Fruit fly (Drosophila melanogaster) whole organism, embryonic: ENCODE results near the gene CG17154.

Source experiments
- Asciz ChIP-seq: fragments of 200-800 bp; sonication (Bioruptor generic); optimal IDR thresholded peaks from 2 replicates; lab custom pipeline; 2017; ENCODE audit warnings: missing biosample characterization, mild to moderate bottlenecking, missing genetic modification characterization, missing genetic modification reagents
- Awh ChIP-seq: fragments of 200-800 bp; sonication (Bioruptor generic); IDR thresholded peaks from 2 replicates; pipeline ENCODE4, ENCODE4 v1.3.6; 2022; ENCODE audit warnings: missing biosample characterization, missing genetic modification characterization
- Blimp-1 ChIP-seq: fragments of 200-800 bp; sonication (Bioruptor generic); optimal IDR thresholded peaks from 3 replicates; lab custom pipeline; 2018; ENCODE audit warnings: missing biosample characterization, missing genetic modification characterization, mild to moderate bottlenecking, moderate library complexity, missing genetic modification reagents
- CG10209 ChIP-seq: fragments of 200-800 bp; sonication (Bioruptor generic); optimal IDR thresholded peaks from 3 replicates; lab custom pipeline; 2017; ENCODE audit warnings: missing biosample characterization, mild to moderate bottlenecking, missing genetic modification characterization, missing genetic modification reagents
- CG11695 ChIP-seq: fragments of 200-800 bp; sonication (Bioruptor generic); IDR thresholded peaks from 3 replicates; pipeline ENCODE4 v1.3.6; 2022; ENCODE audit warnings: missing biosample characterization, missing genetic modification characterization
- CG14441 ChIP-seq: fragments of 200-800 bp; sonication (Bioruptor generic); IDR thresholded peaks from 2 replicates; pipeline ENCODE4 v1.3.6; 2022; ENCODE audit warnings: missing biosample characterization, missing genetic modification characterization
- CG15514 ChIP-seq: fragments of 200-800 bp; sonication (Bioruptor generic); optimal IDR thresholded peaks from 3 replicates; lab custom pipeline; 2017; ENCODE audit warnings: missing biosample characterization, missing genetic modification characterization, mild to moderate bottlenecking, moderate library complexity, missing genetic modification reagents
- CG15601 ChIP-seq: fragments of 200-800 bp; sonication (Bioruptor generic); optimal IDR thresholded peaks from 3 replicates; lab custom pipeline; 2019; ENCODE audit warnings: missing biosample characterization, mild to moderate bottlenecking, missing genetic modification characterization, moderate library complexity
- CG1647 ChIP-seq: fragments of 200-800 bp; sonication (Bioruptor generic); optimal IDR thresholded peaks from 3 replicates; lab custom pipeline; 2016; ENCODE audit warnings: missing biosample characterization, missing genetic modification characterization
- CG17568 ChIP-seq: fragments of 200-800 bp; sonication (Bioruptor generic); optimal IDR thresholded peaks from 2 replicates; lab custom pipeline; 2018; ENCODE audit warnings: missing biosample characterization, mild to moderate bottlenecking, missing genetic modification characterization, moderate library complexity
- CG18262 ChIP-seq: fragments of 200-800 bp; optimal IDR thresholded peaks from 3 replicates; lab custom pipeline; 2019; ENCODE audit warnings: missing biosample characterization, mild to moderate bottlenecking, missing genetic modification characterization, moderate library complexity
- CG18599 ChIP-seq: fragments of 200-800 bp; sonication (Bioruptor generic); optimal IDR thresholded peaks from 3 replicates; lab custom pipeline; 2017; ENCODE audit warnings: missing biosample characterization, missing genetic modification characterization, mild to moderate bottlenecking, moderate library complexity, missing genetic modification reagents
- CG18764 ChIP-seq: fragments of 200-800 bp; sonication (Bioruptor generic); optimal IDR thresholded peaks from 3 replicates; lab custom pipeline; 2016; ENCODE audit warnings: missing biosample characterization, missing genetic modification characterization
- CG2120 ChIP-seq: fragments of 200-800 bp; sonication (Bioruptor generic); optimal IDR thresholded peaks from 3 replicates; lab custom pipeline; 2016; ENCODE audit warnings: missing biosample characterization, missing genetic modification characterization
- CG31365 ChIP-seq: fragments of 200-800 bp; sonication (Bioruptor generic); optimal IDR thresholded peaks from 2 replicates; lab custom pipeline; 2018; ENCODE audit warnings: missing biosample characterization, mild to moderate bottlenecking, missing genetic modification characterization
- CG31441 ChIP-seq: fragments of 200-800 bp; sonication (Bioruptor generic); IDR thresholded peaks from 2 replicates; pipeline ENCODE4 v1.3.6; 2022; ENCODE audit warnings: missing biosample characterization, missing genetic modification characterization
- CG3281 ChIP-seq: fragments of 200-800 bp; sonication (Bioruptor generic); optimal IDR thresholded peaks from 3 replicates; lab custom pipeline; 2017; ENCODE audit warnings: missing biosample characterization, mild to moderate bottlenecking, missing genetic modification characterization
- CG34422 ChIP-seq: fragments of 200-800 bp; sonication (Bioruptor generic); IDR thresholded peaks from 3 replicates; pipeline ENCODE4 v1.3.6; 2022; ENCODE audit warnings: missing biosample characterization, missing genetic modification characterization
- CG3995 ChIP-seq: fragments of 200-800 bp; sonication (Bioruptor generic); optimal IDR thresholded peaks from 3 replicates; lab custom pipeline; 2016; ENCODE audit warnings: missing biosample characterization, missing genetic modification characterization
- CG5180 ChIP-seq: fragments of 200-800 bp; sonication (Bioruptor generic); optimal IDR thresholded peaks from 3 replicates; lab custom pipeline; 2017; ENCODE audit warnings: missing biosample characterization, missing genetic modification characterization, mild to moderate bottlenecking, moderate library complexity, missing genetic modification reagents
- CG6689 ChIP-seq: fragments of 200-800 bp; sonication (Bioruptor generic); IDR thresholded peaks from 2 replicates; pipeline ENCODE4 v1.3.6; 2022; ENCODE audit warnings: missing biosample characterization, missing genetic modification characterization
- CG8290 ChIP-seq, 3 experiments: fragments of 200-800 bp; sonication (Bioruptor generic); optimal IDR thresholded peaks; 2 replicates each; lab custom pipeline; 2016 to 2019; ENCODE audit warnings: missing biosample characterization in 3 of 3, missing genetic modification characterization in 3 of 3, mild to moderate bottlenecking in 2 of 3, moderate library complexity in 1 of 3
- D19B ChIP-seq: fragments of 200-800 bp; sonication (Bioruptor generic); optimal IDR thresholded peaks from 2 replicates; lab custom pipeline; 2017; ENCODE audit warnings: missing biosample characterization, mild to moderate bottlenecking, missing genetic modification characterization
- Deaf1 ChIP-seq: fragments of 200-800 bp; optimal IDR thresholded peaks from 3 replicates; lab custom pipeline; 2019; ENCODE audit warnings: missing biosample characterization, mild to moderate bottlenecking, missing genetic modification characterization, moderate library complexity
- Gug ChIP-seq: fragments of 200-800 bp; sonication (Bioruptor generic); IDR thresholded peaks from 4 replicates; pipeline ENCODE4 v1.3.6; 2022; ENCODE audit warnings: missing biosample characterization, missing genetic modification characterization
- HLH3B ChIP-seq: fragments of 200-800 bp; sonication (Bioruptor generic); IDR thresholded peaks from 2 replicates; pipeline ENCODE4 v1.3.6; 2022; ENCODE audit warnings: missing biosample characterization, missing genetic modification characterization
- Hey ChIP-seq: fragments of 200-800 bp; sonication (Bioruptor generic); optimal IDR thresholded peaks from 3 replicates; lab custom pipeline; 2018; ENCODE audit warnings: missing biosample characterization, mild to moderate bottlenecking, missing genetic modification characterization
- Meics ChIP-seq: fragments of 200-800 bp; sonication (Bioruptor generic); optimal IDR thresholded peaks from 2 replicates; lab custom pipeline; 2017; ENCODE audit warnings: missing biosample characterization, mild to moderate bottlenecking, missing genetic modification characterization
- NFAT ChIP-seq: fragments of 200-800 bp; sonication (Bioruptor generic); IDR thresholded peaks from 2 replicates; pipeline ENCODE4 v1.3.6; 2022; ENCODE audit warnings: missing biosample characterization, missing genetic modification characterization
- Optix ChIP-seq: fragments of 200-800 bp; sonication (Bioruptor generic); IDR thresholded peaks from 3 replicates; pipeline ENCODE4 v1.3.6; 2022; ENCODE audit warnings: missing biosample characterization, missing genetic modification characterization
- PHDP ChIP-seq: fragments of 200-800 bp; sonication (Bioruptor generic); optimal IDR thresholded peaks from 3 replicates; lab custom pipeline; 2018; ENCODE audit warnings: missing biosample characterization, mild to moderate bottlenecking, missing genetic modification characterization, moderate library complexity
- Sox100B ChIP-seq: fragments of 200-800 bp; sonication (Bioruptor generic); optimal IDR thresholded peaks from 3 replicates; lab custom pipeline; 2018; ENCODE audit warnings: missing biosample characterization, mild to moderate bottlenecking, missing genetic modification characterization
- Usf ChIP-seq: fragments of 200-800 bp; sonication (Bioruptor generic); optimal IDR thresholded peaks from 2 replicates; lab custom pipeline; 2017; ENCODE audit warnings: missing genotype, missing biosample characterization, missing genetic modification characterization
- bsh ChIP-seq, 2 experiments: fragments of 200-800 bp; sonication (Bioruptor generic); optimal IDR thresholded peaks; 2 replicates each; lab custom pipeline; 2017 to 2018; ENCODE audit warnings: mild to moderate bottlenecking in 2 of 2, missing biosample characterization in 2 of 2, missing genetic modification characterization in 2 of 2, moderate library complexity in 1 of 2
- cg ChIP-seq: fragments of 200-800 bp; sonication (Bioruptor generic); optimal IDR thresholded peaks from 3 replicates; lab custom pipeline; 2019; ENCODE audit warnings: missing biosample characterization, mild to moderate bottlenecking, missing genetic modification characterization, moderate library complexity
- chm ChIP-seq: fragments of 200-800 bp; sonication (Bioruptor generic); IDR thresholded peaks from 2 replicates; pipeline ENCODE4 v1.3.6; 2022; ENCODE audit warnings: missing biosample characterization, missing genetic modification characterization
- ci ChIP-seq: fragments of 200-800 bp; sonication (Bioruptor generic); IDR thresholded peaks from 3 replicates; pipeline ENCODE4 v1.3.6; 2022; ENCODE audit warnings: missing biosample characterization, missing genetic modification characterization
- cwo ChIP-seq: fragments of 200-800 bp; sonication (Bioruptor generic); optimal IDR thresholded peaks from 3 replicates; lab custom pipeline; 2017; ENCODE audit warnings: missing biosample characterization, missing genetic modification characterization, mild to moderate bottlenecking, moderate library complexity, missing genetic modification reagents
- exex ChIP-seq: fragments of 200-800 bp; sonication (Bioruptor generic); optimal IDR thresholded peaks from 4 replicates; lab custom pipeline; 2018; ENCODE audit warnings: missing biosample characterization, mild to moderate bottlenecking, missing genetic modification characterization, moderate library complexity
- gt ChIP-seq: fragments of 200-800 bp; sonication (Bioruptor generic); IDR thresholded peaks from 2 replicates; pipeline ENCODE4 v1.3.6; 2022; ENCODE audit warnings: missing biosample characterization, missing genetic modification characterization
- hkb ChIP-seq, 2 experiments: fragments of 200-800 bp in 1 of 2; fragments of >200 bp in 1 of 2; sonication (Bioruptor generic) in 1 of 2; IDR thresholded peaks in 1 of 2; optimal IDR thresholded peaks in 1 of 2; 2 replicates each; pipeline versions ENCODE4 v1.3.6 to Lab custom; 2017 to 2022; ENCODE audit warnings: missing biosample characterization in 1 of 2, missing genetic modification characterization in 1 of 2
- kni ChIP-seq: fragments of 200-800 bp; sonication (Bioruptor generic); optimal IDR thresholded peaks from 3 replicates; lab custom pipeline; 2017; ENCODE audit warnings: mild to moderate bottlenecking, missing biosample characterization, missing genetic modification reagents, missing genetic modification characterization
- mirr ChIP-seq: fragments of 200-800 bp; sonication (Bioruptor generic); optimal IDR thresholded peaks from 3 replicates; lab custom pipeline; 2018; ENCODE audit warnings: missing biosample characterization, mild to moderate bottlenecking, missing genetic modification characterization
- sens ChIP-seq: fragments of 200-800 bp; sonication (Bioruptor generic); peaks from one replicate; lab custom pipeline; 2016; ENCODE audit warnings: missing biosample characterization, missing genetic modification characterization
- sob ChIP-seq: fragments of 200-800 bp; sonication (Bioruptor generic); IDR thresholded peaks from 2 replicates; pipeline ENCODE4 v1.3.6; 2022; ENCODE audit warnings: missing biosample characterization, missing genetic modification characterization
- sqz ChIP-seq: fragments of 200-800 bp; sonication (Bioruptor generic); optimal IDR thresholded peaks from 3 replicates; lab custom pipeline; 2018; ENCODE audit warnings: missing biosample characterization, mild to moderate bottlenecking, missing genetic modification characterization
- sug ChIP-seq: fragments of 200-800 bp; optimal IDR thresholded peaks from 2 replicates; lab custom pipeline; 2019; ENCODE audit warnings: missing biosample characterization, mild to moderate bottlenecking, missing genetic modification characterization, moderate library complexity
- wek ChIP-seq: fragments of 200-800 bp; sonication (Bioruptor generic); optimal IDR thresholded peaks from 3 replicates; lab custom pipeline; 2018; ENCODE audit warnings: missing biosample characterization, mild to moderate bottlenecking, missing genetic modification characterization, moderate library complexity

The CG17154 gene

dm6 chr3L:12045443-12045842 is 43.0 kb upstream of the CG17154 start (continued):
- TF ChIP-seq kni (GFP tag; lab: Kevin White, UChicago) (peak; percentile 8), mirr (GFP tag; lab: Kevin White, UChicago) (peak; percentile 65), sug (peak; percentile 22), ci (peak; percentile 65; the same call in 2 of the 3 replicates), CG34422 (peak; percentile 37; the same call in 1 of the 3 replicates), CG1647 (GFP tag; lab: Kevin White, UChicago) (peak; percentile 8), sens (GFP tag; lab: Kevin White, UChicago) (peak; percentile 59), exex (tag; lab: Kevin White, UChicago) (peak; percentile 7), CG2120 (GFP tag; lab: Kevin White, UChicago) (peak; percentile 20), wek (GFP tag; lab: Kevin White, UChicago) (peak; percentile 34), HLH3B (GFP tag; lab: Robert Waterston, UW) (peak; percentile 24; the same call in 1 of the 2 replicates), CG31441 (GFP tag; lab: Robert Waterston, UW) (0 out of 2 replicates have a peak, but pooled peaks have one; percentile 14), chm (peak; percentile 54; the same call in 1 of the 2 replicates), CG31365 (tag; lab: Kevin White, UChicago) (peak; percentile 7), CG6689 (GFP tag; lab: Robert Waterston, UW) (no peak), CG15601 (tag; lab: Kevin White, UChicago) (peak; percentile 38), CG11695 (GFP tag; lab: Robert Waterston, UW) (0 out of 3 replicates have a peak, but pooled peaks have one; percentile 24), Awh (GFP tag; lab: Robert Waterston, UW) (peak; percentile 58), cg (GFP tag; lab: Kevin White, UChicago) (peak; percentile 5), CG3281 (peak; percentile 13), CG3995 (no peak), CG15514 (GFP tag; lab: Kevin White, UChicago) (peak; percentile 47), CG10209 (GFP tag; lab: Kevin White, UChicago) (peak; percentile 11), bsh (GFP tag; optimal IDR thresholded peaks at IDR 0.05; lab: Kevin White, UChicago) (peak in 1 of 2 experiments; percentile 10), cwo (GFP tag; lab: Kevin White, UChicago) (peak; percentile 0), gt (GFP tag; lab: Robert Waterston, UW) (no peak), hkb (optimal IDR thresholded peaks at IDR 0.05; lab: Kevin White, UChicago) (no peak), hkb (GFP tag; IDR thresholded peaks at IDR 0.05; lab: Robert Waterston, UW) (peak; percentile 58; the same call in 1 of the 2 replicates), Hey (peak; percentile 29), Asciz (GFP tag; lab: Kevin White, UChicago) (peak; percentile 63), NFAT (peak; percentile 42; the same call in 1 of the 2 replicates), sqz (peak; percentile 17), Usf (GFP tag; lab: Kevin White, UChicago) (no peak), Gug (GFP tag; lab: Robert Waterston, UW) (no peak), CG18599 (peak; percentile 31), CG17568 (GFP tag; lab: Kevin White, UChicago) (peak; percentile 11), CG5180 (GFP tag; lab: Kevin White, UChicago) (peak; percentile 22), CG18262 (tag; lab: Kevin White, UChicago) (no peak), Sox100B (peak; percentile 31), Optix (GFP tag; lab: Robert Waterston, UW) (0 out of 3 replicates have a peak, but pooled peaks have one; percentile 12), CG14441 (0 out of 2 replicates have a peak, but pooled peaks have one; percentile 15), D19B (GFP tag; lab: Kevin White, UChicago) (peak; percentile 1), CG18764 (GFP tag; lab: Kevin White, UChicago) (peak; percentile 14), Deaf1 (tag; lab: Kevin White, UChicago) (peak; percentile 9), Meics (GFP tag; lab: Kevin White, UChicago) (peak; percentile 8), sob (GFP tag; lab: Robert Waterston, UW) (peak; percentile 68; the same call in 1 of the 2 replicates), Blimp-1 (GFP tag; lab: Kevin White, UChicago) (peak; percentile 17), CG8290 (GFP tag; optimal IDR thresholded peaks at IDR 0.05; lab: Kevin White, UChicago) (no peak), CG8290 (tag; optimal IDR thresholded peaks at IDR 0.05; lab: Kevin White, UChicago) (peak in 1 of 2 experiments; percentile 18), PHDP (tag; lab: Kevin White, UChicago) (peak; percentile 32)
